Fruit fly (Drosophila melanogaster): ENCODE data around the gene shv.

Gene shv

DNA sequence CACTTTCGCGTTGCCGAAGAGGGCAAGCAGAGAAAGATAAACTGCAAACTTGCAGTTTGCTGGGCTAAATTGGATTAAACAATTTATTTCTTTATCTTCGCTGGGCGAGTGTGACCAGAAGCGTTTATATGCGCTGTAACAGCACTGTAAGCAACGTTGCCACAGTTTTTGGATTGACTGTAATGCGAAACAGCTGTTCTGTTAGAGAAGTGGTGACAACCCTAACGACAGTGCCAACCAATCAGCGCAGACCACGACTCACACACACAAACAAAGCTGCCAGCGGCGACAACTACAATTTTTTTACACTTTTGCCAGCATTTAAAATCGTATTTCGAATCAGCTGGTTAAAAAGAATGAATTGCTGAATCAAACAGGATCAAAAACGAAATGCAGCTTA lies at the start of gene shv, which contains the start of gene crq:
TSS of gene shv (plus strand) at position 237 of the 400 bp plus-strand sequence.
TSS of gene crq (minus strand) at position 153 of the 400 bp plus-strand sequence.
- TF ChIP-seq psq (optimal IDR thresholded peaks at IDR 0.05) = no peak
- no peak for TF ChIP-seq h (optimal IDR thresholded peaks at IDR 0.05)
- no peak for TF ChIP-seq ttk (optimal IDR thresholded peaks at IDR 0.05)
- TF ChIP-seq Sin3A (optimal IDR thresholded peaks at IDR 0.05) = no peak
- TF ChIP-seq insv (optimal IDR thresholded peaks at IDR 0.05) = no peak
- no peak for TF ChIP-seq Myc (optimal IDR thresholded peaks at IDR 0.05)

DNA sequence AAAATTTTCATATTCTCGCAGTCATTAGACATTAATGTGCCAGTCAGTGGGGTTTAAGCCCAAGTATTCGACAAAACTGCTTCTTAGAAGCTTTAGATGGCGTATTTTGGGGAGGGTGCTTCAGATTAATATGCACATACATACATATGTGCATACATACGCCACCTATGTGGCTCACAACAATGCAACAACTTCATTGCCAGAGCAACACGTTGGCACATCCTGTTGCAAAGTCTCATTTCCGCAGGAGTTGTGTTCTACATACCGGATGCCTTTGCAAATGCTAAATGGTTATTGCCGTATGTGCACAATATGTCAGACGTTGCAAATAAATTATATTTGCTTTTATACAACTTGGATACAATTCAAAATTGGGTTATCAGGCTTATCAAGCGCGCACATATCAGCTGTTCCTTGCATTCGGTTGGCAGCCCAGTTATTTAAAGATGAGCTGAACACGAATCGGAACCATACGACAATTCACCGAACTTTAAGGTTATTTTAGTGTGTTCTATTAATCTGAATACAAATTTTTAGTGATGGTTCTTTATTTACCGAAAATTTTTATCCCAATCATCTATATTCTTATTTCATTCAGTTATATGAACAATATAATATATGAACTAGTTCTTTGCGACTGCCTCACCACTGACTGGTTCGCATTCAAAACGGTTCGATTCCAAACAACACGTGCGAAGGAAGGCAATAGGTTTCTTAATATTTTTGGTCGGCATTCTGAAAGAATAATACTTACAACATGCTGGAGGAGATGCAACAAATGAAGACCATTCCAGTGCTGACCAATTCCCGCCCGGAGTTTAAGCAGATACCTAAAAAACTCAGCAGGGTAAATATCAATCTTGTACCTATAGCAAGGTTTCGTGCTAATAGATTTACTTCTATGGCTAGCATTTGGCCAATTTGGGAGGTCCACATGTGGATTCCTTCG lies 49.0 kb upstream of the shv start, which contains the start of gene Polr1B:
TSS of gene Polr1B (plus strand) at position 659 of the 949 bp plus-strand sequence.
- no peak for TF ChIP-seq insv (optimal IDR thresholded peaks at IDR 0.05)
- no peak for TF ChIP-seq Myc (optimal IDR thresholded peaks at IDR 0.05)
- TF ChIP-seq Sin3A (optimal IDR thresholded peaks at IDR 0.05) = no peak
- TF ChIP-seq h (optimal IDR thresholded peaks at IDR 0.05) = no peak
- no peak for TF ChIP-seq ttk (optimal IDR thresholded peaks at IDR 0.05)
- no peak for TF ChIP-seq psq (optimal IDR thresholded peaks at IDR 0.05)

DNA sequence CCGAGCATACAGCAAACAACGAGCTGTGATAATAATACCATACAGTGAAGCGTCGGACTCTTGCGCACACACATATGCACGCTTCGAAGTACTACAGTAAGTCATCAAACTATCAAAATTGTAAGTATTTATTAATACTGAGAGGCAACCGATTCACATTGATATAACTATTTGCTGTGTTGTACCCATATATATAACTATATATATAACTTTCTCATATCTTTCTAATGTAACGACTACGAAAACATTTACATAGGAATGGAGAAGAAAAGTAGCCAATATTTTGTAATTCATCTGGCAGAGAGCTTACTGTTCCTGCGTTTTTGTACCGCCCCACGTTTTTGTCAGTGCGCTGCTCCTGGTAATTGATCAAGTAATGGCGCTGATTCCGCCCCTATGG lies 40.0 kb upstream of the shv start:
- TF ChIP-seq h (optimal IDR thresholded peaks at IDR 0.05) (no peak), Sin3A (optimal IDR thresholded peaks at IDR 0.05) (no peak), insv (optimal IDR thresholded peaks at IDR 0.05) (no peak), Myc (optimal IDR thresholded peaks at IDR 0.05) (no peak), ttk (optimal IDR thresholded peaks at IDR 0.05) (no peak), psq (optimal IDR thresholded peaks at IDR 0.05) (no peak)

DNA sequence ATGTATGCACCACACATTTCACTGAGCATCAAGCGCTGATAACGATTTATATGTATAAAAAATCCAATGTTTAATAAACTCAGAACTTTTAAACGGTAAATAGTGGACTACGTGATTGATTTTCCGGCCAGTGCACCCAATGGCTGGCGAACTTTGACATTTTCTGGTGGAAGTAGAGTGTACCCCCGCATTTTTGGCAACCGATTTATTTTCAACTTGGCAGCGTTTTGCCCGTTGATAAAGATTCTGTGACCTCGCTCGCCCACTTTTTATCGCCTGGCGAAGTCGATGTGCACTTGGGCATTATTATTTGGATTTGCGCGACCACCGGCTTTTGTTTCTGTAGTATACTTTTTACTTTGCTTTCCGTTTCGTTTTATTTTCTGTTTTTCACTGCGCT lies 39.0 kb upstream of the shv start:
- TF ChIP-seq insv (optimal IDR thresholded peaks at IDR 0.05) = no peak
- no peak for TF ChIP-seq ttk (optimal IDR thresholded peaks at IDR 0.05)
- no peak for TF ChIP-seq Myc (optimal IDR thresholded peaks at IDR 0.05)
- no peak for TF ChIP-seq psq (optimal IDR thresholded peaks at IDR 0.05)
- no peak for TF ChIP-seq h (optimal IDR thresholded peaks at IDR 0.05)
- no peak for TF ChIP-seq Sin3A (optimal IDR thresholded peaks at IDR 0.05)

DNA sequence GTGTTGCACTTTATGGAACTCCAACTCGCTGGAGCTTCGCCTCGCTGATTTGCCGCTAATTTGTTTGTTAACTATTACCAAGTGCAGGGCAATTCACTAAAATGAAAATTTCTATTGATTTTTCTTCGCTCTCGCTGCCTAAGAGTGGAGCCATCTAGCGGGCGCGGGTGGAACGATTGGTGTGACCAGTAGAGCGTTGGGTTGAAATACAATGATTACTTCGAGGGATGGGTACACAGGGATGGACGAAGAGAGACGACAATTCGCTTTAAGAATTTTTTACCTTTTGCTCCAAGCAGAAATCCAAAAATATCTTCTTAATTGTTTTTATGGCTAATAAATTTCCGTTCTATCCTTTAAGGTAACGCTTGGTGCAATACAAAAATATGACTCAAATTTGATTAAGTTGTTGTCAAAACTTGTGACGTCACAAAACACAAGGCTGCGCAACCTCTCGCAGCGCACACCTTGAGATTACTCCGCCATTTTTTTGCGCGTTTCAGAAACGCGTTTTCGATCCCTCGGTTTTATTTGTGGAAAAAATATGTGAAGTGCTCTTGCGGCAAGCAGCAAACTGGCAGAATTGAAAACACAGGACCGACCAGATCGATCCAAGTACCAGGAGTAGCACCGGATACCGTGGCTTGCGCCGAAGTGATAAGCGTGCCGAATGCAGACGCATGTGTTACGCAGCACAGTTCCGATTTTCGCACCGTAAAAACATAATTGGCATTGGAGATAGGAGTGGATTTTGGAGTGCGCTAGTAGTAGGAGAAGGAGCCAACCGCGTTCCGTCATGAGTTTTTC lies 38.1 kb upstream of the shv start, which contains the start of the genes AP-2alpha and ebi:
TSS of gene AP-2alpha (minus strand) at position 185 of the 807 bp plus-strand sequence.
TSS of gene ebi (plus strand) at position 475 of the 807 bp plus-strand sequence.
- no peak for TF ChIP-seq h (optimal IDR thresholded peaks at IDR 0.05)
- TF ChIP-seq insv (optimal IDR thresholded peaks at IDR 0.05) = no peak
- no peak for TF ChIP-seq Sin3A (optimal IDR thresholded peaks at IDR 0.05)
- TF ChIP-seq Myc (optimal IDR thresholded peaks at IDR 0.05) = no peak
- no peak for TF ChIP-seq ttk (optimal IDR thresholded peaks at IDR 0.05)
- no peak for TF ChIP-seq psq (optimal IDR thresholded peaks at IDR 0.05)

DNA sequence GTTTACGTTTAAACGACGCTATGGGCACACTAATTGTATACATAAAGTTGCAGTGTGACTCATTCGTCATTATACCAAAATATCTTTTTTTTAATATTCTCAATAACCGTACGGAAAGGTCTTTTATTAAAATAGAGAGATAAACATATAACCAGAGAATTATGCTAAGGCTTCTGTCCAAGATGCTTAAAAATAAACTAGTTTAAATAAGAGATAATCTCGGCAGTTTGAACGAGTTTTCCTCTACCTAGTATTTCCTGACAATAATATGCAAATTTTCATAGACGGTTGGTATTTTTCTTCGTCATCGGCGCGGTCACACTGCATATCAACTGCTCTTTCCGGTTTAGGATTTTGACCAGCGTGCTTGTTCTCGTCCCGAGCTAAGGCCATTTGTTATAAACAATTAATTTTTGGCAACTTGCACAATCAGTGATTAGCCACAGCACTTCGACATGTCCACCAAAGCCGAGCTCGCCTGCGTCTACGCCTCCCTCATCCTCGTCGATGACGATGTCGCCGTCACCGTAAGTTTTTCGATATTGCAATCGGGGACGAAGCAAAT lies 33.2 kb upstream of the shv start, which contains the start of the genes CG13690 and RpLP1:
TSS of gene CG13690 (minus strand) at position 33 of the 565 bp plus-strand sequence.
TSS of gene RpLP1 (plus strand) at position 333 of the 565 bp plus-strand sequence.
- TF ChIP-seq Sin3A (optimal IDR thresholded peaks at IDR 0.05) = no peak

DNA sequence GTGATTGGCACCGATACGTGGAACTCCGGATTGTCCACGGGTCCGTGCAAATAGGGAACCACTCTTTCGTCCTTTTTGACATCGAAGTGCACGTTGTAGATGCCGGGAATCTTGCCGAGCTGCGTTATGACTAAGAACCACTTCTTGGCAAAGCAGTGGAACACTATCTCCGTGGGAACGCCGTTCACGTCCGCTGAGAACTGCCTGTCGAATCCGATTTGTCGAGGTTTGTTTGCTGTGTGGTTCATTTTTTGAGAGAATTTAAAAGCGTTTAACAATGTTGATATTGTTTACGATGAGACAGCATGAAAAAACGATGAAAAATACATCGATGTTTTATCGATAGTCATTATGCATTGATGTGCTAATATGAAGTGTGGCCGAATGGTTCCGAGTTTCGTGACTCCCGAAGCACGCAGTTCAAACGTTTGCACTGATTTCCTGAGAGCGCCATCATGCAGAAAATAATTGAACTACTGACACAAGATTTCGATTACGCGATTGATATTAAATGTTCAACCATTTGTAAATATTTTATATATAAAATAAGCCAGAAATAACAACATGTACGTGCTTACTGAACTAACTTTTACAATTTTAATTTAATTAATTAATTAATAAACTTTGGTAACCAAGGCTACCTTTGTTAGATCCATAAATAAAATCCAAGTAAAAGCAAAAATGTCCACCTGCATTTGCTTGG lies 31.6 kb upstream of the shv start, which contains the start of the genes CG11885 and CG13692:
TSS of gene CG11885 (minus strand) at position 332 of the 703 bp plus-strand sequence.
TSS of gene CG13692 (plus strand) at position 653 of the 703 bp plus-strand sequence.
- no peak for TF ChIP-seq Myc (optimal IDR thresholded peaks at IDR 0.05)
- no peak for TF ChIP-seq h (optimal IDR thresholded peaks at IDR 0.05)
- no peak for TF ChIP-seq ttk (optimal IDR thresholded peaks at IDR 0.05)
- no peak for TF ChIP-seq insv (optimal IDR thresholded peaks at IDR 0.05)
- no peak for TF ChIP-seq psq (optimal IDR thresholded peaks at IDR 0.05)
- no peak for TF ChIP-seq Sin3A (optimal IDR thresholded peaks at IDR 0.05)

DNA sequence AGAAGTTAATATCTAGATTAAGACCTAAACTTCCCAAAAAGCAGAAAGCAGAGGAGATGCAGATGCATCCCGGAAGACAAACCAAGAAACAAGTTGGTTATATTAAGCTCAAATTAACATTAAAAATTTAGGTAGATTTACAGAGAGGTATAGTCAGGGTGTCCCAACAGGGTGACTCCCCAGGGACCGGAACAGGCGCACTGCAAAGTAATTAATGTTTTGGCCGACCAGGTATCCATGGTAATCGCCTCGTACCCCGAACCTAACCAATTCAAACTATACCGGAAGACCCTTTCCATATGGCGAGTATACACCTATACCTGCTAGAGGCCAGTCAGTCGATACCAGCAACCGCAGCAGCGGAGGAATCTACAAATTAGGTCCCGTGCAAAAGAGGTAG lies 30.3 kb upstream of the shv start, which contains the start of gene BBS8:
TSS of gene BBS8 (plus strand) at position 301 of the 400 bp plus-strand sequence.
- TF ChIP-seq ttk (optimal IDR thresholded peaks at IDR 0.05) (no peak), Myc (optimal IDR thresholded peaks at IDR 0.05) (no peak), Sin3A (optimal IDR thresholded peaks at IDR 0.05) (no peak), insv (optimal IDR thresholded peaks at IDR 0.05) (no peak), h (optimal IDR thresholded peaks at IDR 0.05) (no peak), psq (optimal IDR thresholded peaks at IDR 0.05) (no peak)

DNA sequence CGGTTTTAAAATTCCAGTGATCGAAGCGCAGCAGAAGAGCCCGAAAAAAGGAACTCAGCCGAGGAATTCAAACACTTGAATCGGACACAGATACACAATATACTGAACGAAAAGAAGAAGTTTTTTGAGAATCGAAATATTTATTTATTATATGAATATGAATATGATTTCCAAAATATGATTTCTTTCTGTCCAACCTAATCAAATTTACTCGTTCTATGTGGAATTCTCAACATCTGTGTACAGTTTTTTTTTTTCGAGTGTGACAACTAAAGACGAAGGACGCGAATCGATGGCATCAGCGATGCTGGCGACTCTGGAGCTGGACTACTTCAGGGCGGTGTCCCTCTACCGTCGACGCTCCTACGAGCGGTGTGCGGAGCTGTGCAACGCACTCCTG lies 29.7 kb upstream of the shv start:
- TF ChIP-seq Myc (optimal IDR thresholded peaks at IDR 0.05) = no peak
- no peak for TF ChIP-seq ttk (optimal IDR thresholded peaks at IDR 0.05)
- TF ChIP-seq insv (optimal IDR thresholded peaks at IDR 0.05) = no peak
- no peak for TF ChIP-seq Sin3A (optimal IDR thresholded peaks at IDR 0.05)
- TF ChIP-seq psq (optimal IDR thresholded peaks at IDR 0.05) = no peak
- TF ChIP-seq h (optimal IDR thresholded peaks at IDR 0.05) = no peak

DNA sequence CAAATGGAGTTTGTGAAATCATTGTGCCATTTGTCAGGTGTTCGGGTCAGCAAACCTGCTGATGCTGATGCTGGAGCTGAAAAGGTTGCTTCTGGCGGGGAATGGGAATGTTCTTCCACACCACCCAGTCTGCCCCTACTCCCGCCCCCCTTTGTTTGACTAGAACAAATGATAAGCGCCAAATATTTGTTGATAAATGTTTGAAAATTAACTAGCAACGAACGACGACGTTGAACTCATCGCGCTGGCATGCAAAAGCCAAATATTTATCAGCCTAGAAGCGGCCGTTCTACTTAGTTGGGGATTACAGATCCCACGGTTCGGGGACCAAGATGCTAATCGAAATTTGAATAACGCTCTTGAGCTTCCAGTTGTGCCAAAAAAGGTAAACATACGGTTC lies 27.4 kb upstream of the shv start:
- no peak for TF ChIP-seq insv (optimal IDR thresholded peaks at IDR 0.05)
- TF ChIP-seq psq (optimal IDR thresholded peaks at IDR 0.05) = no peak
- TF ChIP-seq Myc (optimal IDR thresholded peaks at IDR 0.05) = no peak
- no peak for TF ChIP-seq Sin3A (optimal IDR thresholded peaks at IDR 0.05)
- no peak for TF ChIP-seq ttk (optimal IDR thresholded peaks at IDR 0.05)
- no peak for TF ChIP-seq h (optimal IDR thresholded peaks at IDR 0.05)

DNA sequence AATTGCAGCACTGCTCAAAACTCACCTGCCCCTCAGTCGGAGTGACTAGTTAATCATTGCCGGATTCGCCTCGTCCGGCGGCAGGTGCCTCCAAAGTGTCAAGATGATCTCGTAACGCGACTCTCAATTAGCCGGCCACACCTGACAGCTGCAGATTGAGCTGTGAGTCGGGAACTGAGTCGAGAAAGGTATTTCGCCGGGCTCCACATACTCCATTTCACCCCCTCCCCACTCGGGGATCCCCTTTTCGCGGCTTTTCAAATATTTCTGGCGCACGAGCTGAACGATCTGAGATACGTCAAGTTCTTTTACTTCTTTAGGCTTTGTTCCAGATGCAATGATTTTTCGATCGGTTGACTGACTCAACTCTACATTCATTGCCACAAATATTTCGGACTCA lies 26.5 kb upstream of the shv start:
- TF ChIP-seq ttk (optimal IDR thresholded peaks at IDR 0.05) (no peak), Sin3A (optimal IDR thresholded peaks at IDR 0.05) (no peak), psq (optimal IDR thresholded peaks at IDR 0.05) (no peak), h (optimal IDR thresholded peaks at IDR 0.05) (no peak), Myc (optimal IDR thresholded peaks at IDR 0.05) (no peak), insv (optimal IDR thresholded peaks at IDR 0.05) (no peak)
